Worm (Caenorhabditis elegans): ENCODE data around the gene mfn-1.

mfn-1 gene

ce11 chrII:11501956-11502355 is 30.1 kb upstream of the mfn-1 start (continued):
- peak; percentile 6 for TF ChIP-seq nhr-25 (tag; optimal IDR thresholded peaks at IDR 0.05; ENCODE audit: borderline replicate concordance, insufficient read depth)
- TF ChIP-seq lsy-2 (tag; optimal IDR thresholded peaks at IDR 0.05) = no peak
- TF ChIP-seq nhr-28 (tag; optimal IDR thresholded peaks at IDR 0.05) = peak; percentile 86
- no peak for TF ChIP-seq aha-1 (tag)
- TF ChIP-seq nhr-77 (tag; optimal IDR thresholded peaks at IDR 0.05) = no peak
- no peak for TF ChIP-seq dmd-8 (GFP tag; IDR thresholded peaks at IDR 0.05)
- no peak for TF ChIP-seq ZK337.2 (GFP tag; IDR thresholded peaks at IDR 0.05)
- TF ChIP-seq spr-3 (GFP tag; optimal IDR thresholded peaks at IDR 0.05) = no peak
- TF ChIP-seq F49E8.2 (tag; optimal IDR thresholded peaks at IDR 0.05; ENCODE audit: borderline replicate concordance) = no peak
- TF ChIP-seq vab-7 (GFP tag; IDR thresholded peaks at IDR 0.05) = no peak
- peak in 1 of 2 experiments; percentile 54 for TF ChIP-seq mdl-1 (tag; optimal IDR thresholded peaks at IDR 0.05)
- TF ChIP-seq mep-1 (tag; optimal IDR thresholded peaks at IDR 0.05) = no peak
- TF ChIP-seq Y105C5A.15 (GFP tag; IDR thresholded peaks at IDR 0.05) = no peak
- no peak for TF ChIP-seq pqm-1 (tag; optimal IDR thresholded peaks at IDR 0.05)
- no peak for TF ChIP-seq F37D6.2 (tag; optimal IDR thresholded peaks at IDR 0.05)
- no peak for TF ChIP-seq Y48G9A.11 (GFP tag; IDR thresholded peaks at IDR 0.05)
- TF ChIP-seq daf-16 (GFP tag; optimal IDR thresholded peaks at IDR 0.05) = no peak
- TF ChIP-seq daf-16 (tag; optimal IDR thresholded peaks at IDR 0.05) = no peak
- no peak for TF ChIP-seq hif-1 (tag; optimal IDR thresholded peaks at IDR 0.05)

- TF ChIP-seq daf-16 (GFP tag; optimal IDR thresholded peaks at IDR 0.05) = no peak
- TF ChIP-seq daf-16 (tag; optimal IDR thresholded peaks at IDR 0.05) = peak; percentile 62
- TF ChIP-seq lin-13 (GFP tag; optimal IDR thresholded peaks at IDR 0.05) = no peak
- TF ChIP-seq tag-97 (GFP tag; IDR thresholded peaks at IDR 0.05) = no peak
- no peak for TF ChIP-seq vab-7 (GFP tag; IDR thresholded peaks at IDR 0.05)
- no peak for TF ChIP-seq egl-43 (GFP tag; IDR thresholded peaks at IDR 0.05)
- TF ChIP-seq php-3 (GFP tag; IDR thresholded peaks at IDR 0.05) = peak; percentile 42; the same call in 1 of the 2 replicates
- no peak for TF ChIP-seq sdz-12 (GFP tag; optimal IDR thresholded peaks at IDR 0.05)
- TF ChIP-seq lin-1 (GFP tag; IDR thresholded peaks at IDR 0.05) = no peak
- TF ChIP-seq dmd-6 (GFP tag; IDR thresholded peaks at IDR 0.05) = no peak
- no peak for TF ChIP-seq ZK546.5 (tag; optimal IDR thresholded peaks at IDR 0.05)
- TF ChIP-seq unc-39 (tag; optimal IDR thresholded peaks at IDR 0.05) = no peak
- peak; percentile 46 for TF ChIP-seq pqm-1 (tag; optimal IDR thresholded peaks at IDR 0.05)
- TF ChIP-seq hmg-1.1 (GFP tag; IDR thresholded peaks at IDR 0.05) = no peak
- no peak for TF ChIP-seq ztf-11 (tag; optimal IDR thresholded peaks at IDR 0.05)
- no peak for TF ChIP-seq F26F4.8 (GFP tag; conservative IDR thresholded peaks at IDR 0.05)
- TF ChIP-seq nhr-28 (tag; optimal IDR thresholded peaks at IDR 0.05) = peak; percentile 81
These were observed 28.4 kb upstream of the mfn-1 start, which contains the start of gene B0334.20 for ce11 chrII:11500198-11500597. Gene B0334.20 (minus strand): TSS chrII:11500459.

- TF ChIP-seq unc-62 (GFP tag; optimal IDR thresholded peaks at IDR 0.05 in 1 of 2) (peak in 1 of 2 experiments; percentile 81), unc-62 (tag; optimal IDR thresholded peaks at IDR 0.05) (no peak), T26A8.4 (GFP tag; IDR thresholded peaks at IDR 0.05) (no peak)
These were observed 25.5 kb upstream of the mfn-1 start, which contains the start of gene B0334.5 for ce11 chrII:11497365-11497764. Gene B0334.5 (plus strand): TSS chrII:11497665.

ce11 chrII:11496767-11497166 is 25.0 kb upstream of the mfn-1 start, which contains the start of gene emc-5:
Gene emc-5 (plus strand): TSS chrII:11496780.
- TF ChIP-seq nhr-102 (tag; optimal IDR thresholded peaks at IDR 0.05) (no peak), ctbp-1 (GFP tag; IDR thresholded peaks at IDR 0.05) (no peak), daf-16 (GFP tag; optimal IDR thresholded peaks at IDR 0.05) (peak in 1 of 2 experiments; percentile 43), daf-16 (tag; optimal IDR thresholded peaks at IDR 0.05) (no peak), mes-2 (tag; optimal IDR thresholded peaks at IDR 0.05; ENCODE audit: poor library complexity, severe bottlenecking) (peak; percentile 29), php-3 (GFP tag; IDR thresholded peaks at IDR 0.05) (no peak), F10B5.3 (tag; optimal IDR thresholded peaks at IDR 0.05) (no peak), mdt-29 (GFP tag; IDR thresholded peaks at IDR 0.05) (no peak), nhr-10 (tag; optimal IDR thresholded peaks at IDR 0.05) (no peak), nhr-28 (tag; optimal IDR thresholded peaks at IDR 0.05) (no peak), lsy-2 (tag; optimal IDR thresholded peaks at IDR 0.05) (peak in 1 of 2 experiments; percentile 15)
